Worm (Caenorhabditis elegans) whole organism, L1 larva: ENCODE results near the gene cul-2.

ENCODE experiments used
- ama-1 ChIP-seq: fragments of 150-350 bp; optimal IDR thresholded peaks from 2 replicates; lab custom pipeline; 2014
- ceh-82 ChIP-seq, 3 experiments: fragments of 150-350 bp in 1 of 3; sonication (generic microtip) in 2 of 3; optimal IDR thresholded peaks; 2 replicates each; lab custom pipeline; 2014 to 2017; ENCODE audit warnings: missing biosample characterization in 3 of 3, missing genetic modification characterization in 3 of 3
- dpl-1 ChIP-seq, 3 experiments: fragments of 150-350 bp in 2 of 3; sonication (generic microtip) in 1 of 3; optimal IDR thresholded peaks; 2 replicates each; lab custom pipeline; 2014 to 2017; ENCODE audit warnings: missing biosample characterization in 3 of 3, missing genetic modification characterization in 3 of 3, missing genetic modification reagents in 3 of 3
- fkh-10 ChIP-seq: sonication (generic microtip); optimal IDR thresholded peaks from 2 replicates; lab custom pipeline; 2017; ENCODE audit warnings: missing biosample characterization, missing genetic modification reagents, missing genetic modification characterization
- jun-1 ChIP-seq: fragments of 150-350 bp; optimal IDR thresholded peaks from 2 replicates; lab custom pipeline; 2014; ENCODE audit warnings: missing biosample characterization, missing genetic modification reagents, missing genetic modification characterization
- lin-35 ChIP-seq, 2 experiments: fragments of 150-350 bp; optimal IDR thresholded peaks; 2 replicates each; lab custom pipeline; 2014; ENCODE audit warnings: missing biosample characterization in 2 of 2, missing genetic modification characterization in 2 of 2, missing genetic modification reagents in 2 of 2
- mdl-1 ChIP-seq, 2 experiments: fragments of 150-350 bp; optimal IDR thresholded peaks; 2 replicates each; lab custom pipeline; 2014 to 2017; ENCODE audit warnings: missing biosample characterization in 2 of 2, missing genetic modification characterization in 2 of 2, inconsistent platforms in 1 of 2
- nhr-28 ChIP-seq: fragments of 150-350 bp; optimal IDR thresholded peaks from 2 replicates; lab custom pipeline; 2014; ENCODE audit warnings: missing biosample characterization, missing genetic modification characterization
- nhr-77 ChIP-seq: fragments of 150-350 bp; optimal IDR thresholded peaks from 2 replicates; lab custom pipeline; 2014; ENCODE audit warnings: missing biosample characterization, missing genetic modification characterization
- nhr-84 ChIP-seq: sonication (generic microtip); optimal IDR thresholded peaks from 2 replicates; lab custom pipeline; 2017; ENCODE audit warnings: missing biosample characterization, missing genetic modification characterization
- unc-30 ChIP-seq: sonication (generic microtip); optimal IDR thresholded peaks from 2 replicates; lab custom pipeline; 2017; ENCODE audit warnings: missing biosample characterization, missing genetic modification characterization

- TF ChIP-seq nhr-28 (tag; lab: Kevin White, UChicago) (no peak), jun-1 (tag; lab: Kevin White, UChicago) (no peak), nhr-77 (tag; lab: Kevin White, UChicago) (no peak), nhr-84 (no peak), lin-35 (GFP tag; optimal IDR thresholded peaks at IDR 0.05; lab: Kevin White, UChicago) (no peak), dpl-1 (GFP tag; optimal IDR thresholded peaks at IDR 0.05; lab: Kevin White, UChicago) (no peak), ama-1 (lab: Kevin White, UChicago) (no peak), fkh-10 (GFP tag; lab: Kevin White, UChicago) (peak; percentile 58), ceh-82 (tag; optimal IDR thresholded peaks at IDR 0.05; lab: Kevin White, UChicago) (peak in 2 of 3 experiments; percentile 4 to 12), mdl-1 (tag; optimal IDR thresholded peaks at IDR 0.05; lab: Kevin White, UChicago) (no peak), unc-30 (no peak)
Measured at ce11 chrIII:13637681-13638080, 49.4 kb upstream of the cul-2 start.
